Worm (Caenorhabditis elegans) whole organism, L4/young adult: Measurements from ENCODE around the gene Y27F2A.9.
"Not testable (repeated sequence)": the region's sequence is repeated elsewhere in the genome, so short reads cannot be mapped to it uniquely, and the experiment has no call there.

Experiments
- W03F9.2 ChIP-seq: fragments of 150-350 bp; optimal IDR thresholded peaks from 2 replicates; lab custom pipeline; 2014; ENCODE audit warnings: missing biosample characterization, missing genetic modification characterization
- him-1 ChIP-seq: sonication (generic microtip); optimal IDR thresholded peaks from 2 replicates; lab custom pipeline; 2016; ENCODE audit warnings: missing genotype, missing genetic modification reagents, missing genetic modification characterization, missing compliant biosample characterization

DNA sequence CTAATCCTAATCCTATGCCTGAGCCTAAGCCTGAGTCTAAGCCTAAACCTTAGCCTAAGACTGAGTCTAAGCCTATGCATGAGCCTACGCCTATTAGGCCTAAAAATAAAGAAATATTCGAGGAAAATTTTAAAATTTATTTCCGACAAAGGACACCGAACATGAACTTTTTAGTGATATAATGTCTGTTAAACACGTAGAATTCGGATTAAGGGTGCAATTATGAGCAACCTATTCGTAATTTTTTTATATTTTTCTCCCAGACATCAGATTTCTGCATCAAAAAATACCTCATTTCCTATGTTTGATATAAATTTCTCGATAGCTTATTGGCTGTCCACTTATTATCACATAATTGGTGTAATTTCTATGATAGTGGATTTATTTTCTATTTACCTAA is 2.4 kb downstream of the Y27F2A.9 start, which contains the start of gene Y27F2A.11:
- not testable (repeated sequence) for TF ChIP-seq him-1, W03F9.2 (tag; lab: Kevin White, UChicago)
